Worm (Caenorhabditis elegans): ENCODE measurements around the gene Y52E8A.1.

- TF ChIP-seq W03F9.2 (tag; optimal IDR thresholded peaks at IDR 0.05) (no peak), him-1 (tag; optimal IDR thresholded peaks at IDR 0.05) (no peak)
These were observed 37.3 kb upstream of the Y52E8A.1 start for ce11 chrII:4284305-4285193.
